Worm (Caenorhabditis elegans) whole organism, L2 larva: Measurements from ENCODE around the gene C50D2.10.

Source experiments
- C34F6.9 ChIP-seq: fragments of 150-350 bp; optimal IDR thresholded peaks from 2 replicates; lab custom pipeline; 2014; ENCODE audit warnings: missing biosample characterization, missing genetic modification characterization
- F13H6.1 ChIP-seq: sonication (generic microtip); optimal IDR thresholded peaks from 2 replicates; lab custom pipeline; 2016; ENCODE audit warnings: missing genetic modification characterization, missing compliant biosample characterization
- R02D3.7 ChIP-seq: fragments of 150-350 bp; optimal IDR thresholded peaks from 2 replicates; lab custom pipeline; 2014; ENCODE audit warnings: missing biosample characterization, missing genetic modification characterization
- Y55F3AM.14 ChIP-seq: fragments of 200-800 bp; sonication (Bioruptor generic); optimal IDR thresholded peaks from 2 replicates; lab custom pipeline; 2018; ENCODE audit warnings: mild to moderate bottlenecking, missing genetic modification characterization, missing compliant biosample characterization
- ZK546.5 ChIP-seq: sonication (generic microtip); optimal IDR thresholded peaks from 2 replicates; lab custom pipeline; 2017; ENCODE audit warnings: missing biosample characterization, missing genetic modification characterization
- alr-1 ChIP-seq: fragments of 150-350 bp; optimal IDR thresholded peaks from 2 replicates; lab custom pipeline; 2014; ENCODE audit warnings: missing biosample characterization, missing genetic modification characterization
- aly-2 ChIP-seq: fragments of 150-350 bp; optimal IDR thresholded peaks from 2 replicates; lab custom pipeline; 2014; ENCODE audit warnings: missing biosample characterization, missing genetic modification characterization
- ama-1 ChIP-seq: fragments of 150-350 bp; optimal IDR thresholded peaks from 2 replicates; lab custom pipeline; 2018; ENCODE audit warnings: inconsistent platforms
- blmp-1 ChIP-seq: sonication (generic microtip); optimal IDR thresholded peaks from 2 replicates; lab custom pipeline; 2017; ENCODE audit warnings: missing genetic modification characterization, mild to moderate bottlenecking, missing compliant biosample characterization, antibody characterized with exemption, moderate library complexity; ENCODE audit not compliant: insufficient read depth
- ceh-16 ChIP-seq: fragments of 150-350 bp; optimal IDR thresholded peaks from 2 replicates; lab custom pipeline; 2014; ENCODE audit warnings: missing biosample characterization, missing genetic modification characterization
- ceh-82 ChIP-seq: fragments of 150-350 bp; optimal IDR thresholded peaks from 2 replicates; lab custom pipeline; 2014; ENCODE audit warnings: missing biosample characterization, missing genetic modification characterization
- crh-2 ChIP-seq: sonication (generic microtip); optimal IDR thresholded peaks from 2 replicates; lab custom pipeline; 2017; ENCODE audit warnings: missing biosample characterization, missing genetic modification characterization
- dmd-4 ChIP-seq: sonication (generic microtip); optimal IDR thresholded peaks from 2 replicates; lab custom pipeline; 2017; ENCODE audit warnings: missing biosample characterization, missing genetic modification characterization
- egl-27 ChIP-seq: sonication (generic microtip); optimal IDR thresholded peaks from 3 replicates; lab custom pipeline; 2017; ENCODE audit warnings: missing biosample characterization, missing genetic modification reagents, missing genetic modification characterization
- elt-1 ChIP-seq: fragments of 150-350 bp; optimal IDR thresholded peaks from 2 replicates; lab custom pipeline; 2014; ENCODE audit warnings: missing biosample characterization, missing genetic modification characterization
- elt-3 ChIP-seq: sonication (generic microtip); optimal IDR thresholded peaks from 2 replicates; lab custom pipeline; 2017; ENCODE audit warnings: missing biosample characterization, missing genetic modification characterization
- fos-1 ChIP-seq: fragments of 150-350 bp; optimal IDR thresholded peaks from 2 replicates; lab custom pipeline; 2014; ENCODE audit warnings: missing biosample characterization, missing genetic modification characterization
- gmeb-1 ChIP-seq: fragments of 150-350 bp; optimal IDR thresholded peaks from 2 replicates; lab custom pipeline; 2014; ENCODE audit warnings: missing biosample characterization, missing genetic modification characterization
- lin-11 ChIP-seq: fragments of 150-350 bp; sonication (generic microtip); optimal IDR thresholded peaks from 2 replicates; lab custom pipeline; 2014; ENCODE audit warnings: missing biosample characterization, missing genetic modification characterization, inconsistent platforms, mixed read lengths
- lin-13 ChIP-seq: fragments of 150-350 bp; optimal IDR thresholded peaks from 2 replicates; lab custom pipeline; 2014; ENCODE audit warnings: missing biosample characterization, missing genetic modification reagents, missing genetic modification characterization
- lin-39 ChIP-seq: fragments of 150-350 bp; optimal IDR thresholded peaks from 2 replicates; lab custom pipeline; 2014; ENCODE audit warnings: missing biosample characterization, missing genetic modification reagents, missing genetic modification characterization
- lsy-2 ChIP-seq, 2 experiments: fragments of 150-350 bp in 1 of 2; sonication (generic microtip) in 1 of 2; optimal IDR thresholded peaks; 2 replicates each; lab custom pipeline; 2014 to 2017; ENCODE audit warnings: missing biosample characterization in 2 of 2, missing genetic modification characterization in 2 of 2
- mab-5 ChIP-seq: fragments of 150-350 bp; optimal IDR thresholded peaks from 2 replicates; lab custom pipeline; 2014; ENCODE audit warnings: missing biosample characterization, missing genetic modification characterization
- mbf-1 ChIP-seq: sonication (generic microtip); optimal IDR thresholded peaks from 2 replicates; lab custom pipeline; 2017; ENCODE audit warnings: missing biosample characterization, missing genetic modification characterization
- mdl-1 ChIP-seq, 2 experiments: fragments of 150-350 bp in 1 of 2; sonication (generic microtip) in 1 of 2; optimal IDR thresholded peaks; 2 replicates each; lab custom pipeline; 2017; ENCODE audit warnings: missing biosample characterization in 2 of 2, missing genetic modification characterization in 2 of 2
- nhr-10 ChIP-seq: sonication (generic microtip); optimal IDR thresholded peaks from 2 replicates; lab custom pipeline; 2017; ENCODE audit warnings: missing biosample characterization, missing genetic modification characterization
- nhr-11 ChIP-seq: fragments of 150-350 bp; optimal IDR thresholded peaks from 2 replicates; lab custom pipeline; 2014; ENCODE audit warnings: missing biosample characterization, missing genetic modification characterization
- nhr-12 ChIP-seq: fragments of 150-350 bp; optimal IDR thresholded peaks from 2 replicates; lab custom pipeline; 2014; ENCODE audit warnings: missing biosample characterization, missing genetic modification characterization
- nhr-129 ChIP-seq: fragments of 150-350 bp; optimal IDR thresholded peaks from 2 replicates; lab custom pipeline; 2014; ENCODE audit warnings: missing biosample characterization, missing genetic modification characterization
- nhr-21 ChIP-seq: fragments of 150-350 bp; optimal IDR thresholded peaks from 2 replicates; lab custom pipeline; 2014; ENCODE audit warnings: missing biosample characterization, missing genetic modification characterization
- nhr-23 ChIP-seq: fragments of 150-350 bp; optimal IDR thresholded peaks from 2 replicates; lab custom pipeline; 2014; ENCODE audit warnings: missing biosample characterization, missing genetic modification reagents, missing genetic modification characterization
- nhr-237 ChIP-seq: fragments of 150-350 bp; optimal IDR thresholded peaks from 2 replicates; lab custom pipeline; 2014; ENCODE audit warnings: missing biosample characterization, missing genetic modification characterization
- nhr-25 ChIP-seq: fragments of 150-350 bp; sonication (generic microtip); optimal IDR thresholded peaks from 3 replicates; lab custom pipeline; 2014; ENCODE audit warnings: missing biosample characterization, missing genetic modification characterization
- nhr-6 ChIP-seq: fragments of 150-350 bp; optimal IDR thresholded peaks from 2 replicates; lab custom pipeline; 2014; ENCODE audit warnings: missing biosample characterization, missing genetic modification characterization
- nhr-77 ChIP-seq: fragments of 150-350 bp; optimal IDR thresholded peaks from 2 replicates; lab custom pipeline; 2014; ENCODE audit warnings: missing biosample characterization, missing genetic modification characterization
- peb-1 ChIP-seq: fragments of 150-350 bp; optimal IDR thresholded peaks from 2 replicates; lab custom pipeline; 2014; ENCODE audit warnings: missing biosample characterization, missing genetic modification characterization
- sem-4 ChIP-seq: fragments of 150-350 bp; optimal IDR thresholded peaks from 2 replicates; lab custom pipeline; 2014; ENCODE audit warnings: missing biosample characterization, missing genetic modification reagents, missing genetic modification characterization
- skn-1 ChIP-seq: sonication (generic microtip); optimal IDR thresholded peaks from 2 replicates; lab custom pipeline; 2017; ENCODE audit warnings: missing biosample characterization, missing genetic modification characterization
- sma-3 ChIP-seq: sonication (generic microtip); optimal IDR thresholded peaks from 2 replicates; lab custom pipeline; 2016; ENCODE audit warnings: missing genetic modification reagents, missing genetic modification characterization, missing compliant biosample characterization
- sma-9 ChIP-seq, 2 experiments: fragments of 150-350 bp in 1 of 2; sonication (generic microtip) in 1 of 2; optimal IDR thresholded peaks; 2 replicates each; lab custom pipeline; 2014 to 2016; ENCODE audit warnings: missing genetic modification characterization in 2 of 2, mild to moderate bottlenecking in 1 of 2, missing biosample characterization in 1 of 2, missing compliant biosample characterization in 1 of 2, missing genetic modification reagents in 1 of 2, moderate library complexity in 1 of 2
- snpc-4 ChIP-seq: fragments of 150-350 bp; optimal IDR thresholded peaks from 2 replicates; lab custom pipeline; 2014; ENCODE audit warnings: missing biosample characterization, missing genetic modification characterization
- unc-39 ChIP-seq: fragments of 150-350 bp; optimal IDR thresholded peaks from 2 replicates; lab custom pipeline; 2014; ENCODE audit warnings: missing biosample characterization, missing genetic modification characterization
- unc-55 ChIP-seq: fragments of 150-350 bp; sonication (generic microtip); optimal IDR thresholded peaks from 3 replicates; lab custom pipeline; 2014; ENCODE audit warnings: missing biosample characterization, missing genetic modification reagents, missing genetic modification characterization
- unc-62 ChIP-seq: fragments of 150-350 bp; optimal IDR thresholded peaks from 2 replicates; lab custom pipeline; 2014; ENCODE audit warnings: missing biosample characterization, missing genetic modification reagents, missing genetic modification characterization
- zag-1 ChIP-seq: fragments of 150-350 bp; optimal IDR thresholded peaks from 2 replicates; lab custom pipeline; 2014; ENCODE audit warnings: missing biosample characterization, missing genetic modification characterization
- ztf-1 ChIP-seq: fragments of 200-800 bp; sonication (Bioruptor generic); conservative IDR thresholded peaks from 2 replicates; pipeline ENCODE4 v1.3.6; 2022; ENCODE audit warnings: missing genetic modification characterization, missing compliant biosample characterization
- ztf-11 ChIP-seq: sonication (generic microtip); optimal IDR thresholded peaks from 2 replicates; lab custom pipeline; 2017; ENCODE audit warnings: missing biosample characterization, missing genetic modification characterization
- ztf-4 ChIP-seq: fragments of 150-350 bp; optimal IDR thresholded peaks from 2 replicates; lab custom pipeline; 2014; ENCODE audit warnings: missing biosample characterization, missing genetic modification characterization

Gene C50D2.10

ce11 chrII:95177-95576 is 3.8 kb upstream of the C50D2.10 start, which contains the start of gene C50D2.7:
C50D2.7 (minus strand) TSS chrII:95277.
- no peak for TF ChIP-seq lsy-2 (tag; optimal IDR thresholded peaks at IDR 0.05; lab: Kevin White, UChicago)
- TF ChIP-seq lin-11 (tag; lab: Kevin White, UChicago), result no peak
- TF ChIP-seq nhr-77, result no peak
- TF ChIP-seq alr-1, result no peak
- no peak for TF ChIP-seq unc-39 (tag; lab: Kevin White, UChicago)
- TF ChIP-seq crh-2, result no peak
- TF ChIP-seq mab-5 (tag; lab: Kevin White, UChicago), result no peak
- TF ChIP-seq ZK546.5 (tag; lab: Kevin White, UChicago), result no peak
- no peak for TF ChIP-seq aly-2 (tag; lab: Kevin White, UChicago)
- no peak for TF ChIP-seq F13H6.1 (tag; lab: Kevin White, UChicago)
- TF ChIP-seq nhr-23 (tag; lab: Kevin White, UChicago), result no peak
- TF ChIP-seq skn-1, result no peak
- no peak for TF ChIP-seq nhr-237 (tag; lab: Kevin White, UChicago)
- TF ChIP-seq ama-1 (lab: Kevin White, UChicago), result no peak
- TF ChIP-seq egl-27, result no peak

ce11 chrII:97992-98763 is 760 bp upstream of the C50D2.10 start, which contains the start of the genes luc-7L3 and sftb-6:
luc-7L3 (minus strand) TSS chrII:98027.
sftb-6 (plus strand) TSS chrII:98404.
- no peak for TF ChIP-seq ztf-11 (tag; lab: Kevin White, UChicago)
- TF ChIP-seq zag-1 (tag; lab: Kevin White, UChicago), result no peak
- TF ChIP-seq R02D3.7 (tag; lab: Kevin White, UChicago), result peak; percentile 93
- no peak for TF ChIP-seq nhr-11 (tag; lab: Kevin White, UChicago)
- peak; percentile 19 for TF ChIP-seq nhr-21
- no peak for TF ChIP-seq elt-3 (tag; lab: Kevin White, UChicago)
- no peak for TF ChIP-seq nhr-237 (tag; lab: Kevin White, UChicago)
- peak; percentile 43 for TF ChIP-seq nhr-25 (tag; lab: Kevin White, UChicago)
- TF ChIP-seq nhr-23 (tag; lab: Kevin White, UChicago), result no peak
- no peak for TF ChIP-seq mab-5 (tag; lab: Kevin White, UChicago)
- no peak for TF ChIP-seq nhr-129 (tag; lab: Kevin White, UChicago)
- TF ChIP-seq crh-2, result peak; percentile 40
- TF ChIP-seq alr-1, result no peak
- TF ChIP-seq nhr-12, result no peak
- TF ChIP-seq lin-11 (tag; lab: Kevin White, UChicago), result no peak
- no peak for TF ChIP-seq aly-2 (tag; lab: Kevin White, UChicago)
- peak; percentile 74 for TF ChIP-seq gmeb-1 (tag; lab: Kevin White, UChicago)
- TF ChIP-seq skn-1, result no peak
- no peak for TF ChIP-seq nhr-77
- TF ChIP-seq peb-1 (tag; lab: Kevin White, UChicago), result no peak
- TF ChIP-seq sem-4 (tag; lab: Kevin White, UChicago), result no peak
- TF ChIP-seq C34F6.9 (tag; lab: Kevin White, UChicago), result peak; percentile 78
- no peak for TF ChIP-seq sma-9 (GFP tag; optimal IDR thresholded peaks at IDR 0.05; lab: Kevin White, UChicago)
- no peak for TF ChIP-seq sma-9 (tag; optimal IDR thresholded peaks at IDR 0.05; lab: Kevin White, UChicago)
- no peak for TF ChIP-seq Y55F3AM.14
- TF ChIP-seq elt-1 (tag; lab: Kevin White, UChicago), result no peak
- TF ChIP-seq unc-39 (tag; lab: Kevin White, UChicago), result no peak
- no peak for TF ChIP-seq lin-39 (tag; lab: Kevin White, UChicago)
- no peak for TF ChIP-seq ama-1 (lab: Kevin White, UChicago)
- TF ChIP-seq ztf-4 (tag; lab: Kevin White, UChicago), result no peak
- no peak for TF ChIP-seq fos-1 (tag; lab: Kevin White, UChicago)
- no peak for TF ChIP-seq ZK546.5 (tag; lab: Kevin White, UChicago)
- TF ChIP-seq ceh-82 (tag; lab: Kevin White, UChicago), result no peak
- no peak for TF ChIP-seq ceh-16 (tag; lab: Kevin White, UChicago)
- TF ChIP-seq blmp-1, result no peak
- TF ChIP-seq ztf-1 (GFP tag; lab: Robert Waterston, UW), result no peak
- TF ChIP-seq mdl-1 (tag; optimal IDR thresholded peaks at IDR 0.05; lab: Kevin White, UChicago), result no peak
- TF ChIP-seq lsy-2 (tag; optimal IDR thresholded peaks at IDR 0.05; lab: Kevin White, UChicago), result peak; percentile 54 to 83
- TF ChIP-seq mbf-1, result no peak
- no peak for TF ChIP-seq snpc-4
- TF ChIP-seq dmd-4 (tag; lab: Kevin White, UChicago), result no peak
- no peak for TF ChIP-seq nhr-10 (tag; lab: Kevin White, UChicago)
- peak; percentile 74 for TF ChIP-seq unc-55
- TF ChIP-seq F13H6.1 (tag; lab: Kevin White, UChicago), result no peak
- TF ChIP-seq sma-3, result peak; percentile 52
- no peak for TF ChIP-seq unc-62 (GFP tag; lab: Kevin White, UChicago)
- peak; percentile 20 for TF ChIP-seq nhr-6 (tag; lab: Kevin White, UChicago)
- TF ChIP-seq egl-27, result no peak
- TF ChIP-seq lin-13, result peak; percentile 57
- TF ChIP-seq, all 48 proteins: peak for 11
